Worm (Caenorhabditis elegans): ENCODE data around the gene ttr-51.
A peak's percentile ranks its signal among the peaks of the same experiment; 100 is the strongest.

Gene ttr-51

DNA sequence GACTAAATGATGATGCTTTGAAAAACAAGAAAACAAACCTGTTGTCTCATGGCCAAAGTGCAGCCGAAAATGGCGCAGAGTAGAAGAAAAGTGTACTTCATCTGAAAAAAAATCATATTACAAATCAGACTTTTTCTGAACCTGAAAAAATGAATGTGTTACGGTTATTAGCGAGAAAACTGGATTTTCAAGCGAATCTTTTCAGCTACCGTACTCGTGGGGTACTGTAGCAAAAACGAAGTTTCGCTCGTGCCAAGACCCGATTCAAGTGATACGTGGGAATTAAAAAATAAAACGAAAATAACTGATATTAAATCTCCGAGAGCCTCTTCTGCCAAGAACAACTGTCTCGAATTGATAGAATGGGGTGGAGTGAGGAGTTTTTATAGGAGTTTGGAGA lies at the start of gene ttr-51:
ttr-51 (minus strand) TSS at position 101 of the 400 bp plus-strand sequence.
- TF ChIP-seq him-1 (tag; optimal IDR thresholded peaks at IDR 0.05) (no peak), dao-5 (tag; optimal IDR thresholded peaks at IDR 0.05) (no peak), W03F9.2 (tag; optimal IDR thresholded peaks at IDR 0.05) (no peak)

- TF ChIP-seq W03F9.2 (tag; optimal IDR thresholded peaks at IDR 0.05) = no peak
- TF ChIP-seq him-1 (tag; optimal IDR thresholded peaks at IDR 0.05) = no peak
Measured at ce11 chrIV:13300591-13300990, 48.5 kb upstream of the ttr-51 start, which contains the start of gene csn-6. TSS of gene csn-6 (plus strand) at chrIV:13300824.

ce11 chrIV:13300109-13300508 lies 48.0 kb upstream of the ttr-51 start, which contains the start of gene kdp-1:
TSS of gene kdp-1 (plus strand) at chrIV:13300188.
- no peak for TF ChIP-seq dao-5 (tag; optimal IDR thresholded peaks at IDR 0.05)

DNA sequence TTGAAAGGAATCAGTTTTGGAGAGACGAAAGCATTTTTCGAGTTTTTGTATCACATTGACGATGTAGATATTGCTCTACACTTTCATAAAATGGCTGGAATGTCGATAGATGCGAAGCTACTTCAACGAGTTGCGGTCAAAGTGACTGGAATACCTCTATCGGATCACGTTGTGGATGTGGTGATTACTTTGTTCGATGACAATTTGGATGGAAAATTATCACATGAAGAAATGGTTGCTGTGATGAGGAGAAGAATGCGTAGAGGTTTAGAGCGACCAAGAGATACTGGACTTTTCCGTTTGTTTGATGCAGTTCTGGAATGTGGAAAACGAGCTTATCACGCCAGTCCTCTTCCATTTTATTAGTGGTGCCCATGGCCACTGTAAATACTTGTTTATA lies 47.5 kb upstream of the ttr-51 start:
- TF ChIP-seq W03F9.2 (tag; optimal IDR thresholded peaks at IDR 0.05) (no peak), him-1 (tag; optimal IDR thresholded peaks at IDR 0.05) (no peak), dao-5 (tag; optimal IDR thresholded peaks at IDR 0.05) (no peak)

ce11 chrIV:13297746-13298145 lies 45.6 kb upstream of the ttr-51 start, which contains the start of the genes Y67H2A.2 and micu-1:
TSS of gene Y67H2A.2 (minus strand) at chrIV:13297819.
TSS of gene micu-1 (plus strand) at chrIV:13297926.
- TF ChIP-seq W03F9.2 (tag; optimal IDR thresholded peaks at IDR 0.05) = peak; percentile 21
- no peak for TF ChIP-seq dao-5 (tag; optimal IDR thresholded peaks at IDR 0.05)

DNA sequence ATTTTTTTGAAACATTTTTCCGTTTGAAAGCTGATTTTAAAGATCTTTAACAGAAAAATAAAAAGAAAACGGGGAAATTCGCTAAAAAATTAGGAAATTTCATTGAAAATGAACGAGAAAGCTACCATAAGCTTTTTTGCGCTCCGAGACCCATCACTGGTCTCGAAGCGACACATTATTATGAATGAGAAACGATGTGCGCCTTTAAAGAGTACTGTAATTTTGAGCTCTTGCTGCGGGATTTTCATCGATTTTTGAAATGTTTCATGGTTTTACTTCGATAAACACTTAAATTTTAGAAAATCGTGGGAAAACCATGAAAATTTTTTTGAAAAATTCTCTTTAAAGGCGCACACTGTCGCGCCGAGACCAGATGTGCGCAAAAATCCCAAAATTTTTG lies 38.1 kb upstream of the ttr-51 start:
- no peak for TF ChIP-seq dao-5 (tag; optimal IDR thresholded peaks at IDR 0.05)
- TF ChIP-seq W03F9.2 (tag; optimal IDR thresholded peaks at IDR 0.05) = no peak
- no peak for TF ChIP-seq him-1 (tag; optimal IDR thresholded peaks at IDR 0.05)

DNA sequence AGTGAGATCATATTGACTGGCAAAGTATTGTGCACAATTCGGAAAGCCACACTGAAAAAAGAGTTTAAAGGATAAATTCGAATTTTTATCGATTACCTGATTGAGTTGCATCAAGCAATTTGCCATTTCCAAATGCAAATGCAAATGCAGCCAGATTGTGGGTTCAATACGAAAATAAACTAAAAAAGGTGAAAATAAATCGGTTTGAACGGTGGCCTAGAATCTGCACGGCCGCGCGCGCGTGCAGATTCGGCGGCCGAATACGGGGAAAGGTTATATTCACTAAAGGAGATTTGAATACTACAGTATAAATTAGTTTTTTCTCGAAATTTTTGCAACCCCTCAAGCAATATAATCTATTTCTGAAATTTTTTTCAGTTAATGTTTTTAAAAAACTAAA lies 37.2 kb upstream of the ttr-51 start, which contains the start of gene Y67H2A.10:
Y67H2A.10 (minus strand) TSS at position 184 of the 400 bp plus-strand sequence.
- TF ChIP-seq him-1 (tag; optimal IDR thresholded peaks at IDR 0.05) = no peak
- no peak for TF ChIP-seq dao-5 (tag; optimal IDR thresholded peaks at IDR 0.05)
- TF ChIP-seq W03F9.2 (tag; optimal IDR thresholded peaks at IDR 0.05) = no peak

ce11 chrIV:13282778-13283177 lies 30.7 kb upstream of the ttr-51 start, which contains the start of gene cpsf-3:
TSS of gene cpsf-3 (minus strand) at chrIV:13282878.
- TF ChIP-seq him-1 (tag; optimal IDR thresholded peaks at IDR 0.05) = no peak
- TF ChIP-seq W03F9.2 (tag; optimal IDR thresholded peaks at IDR 0.05) = no peak
- no peak for TF ChIP-seq dao-5 (tag; optimal IDR thresholded peaks at IDR 0.05)

DNA sequence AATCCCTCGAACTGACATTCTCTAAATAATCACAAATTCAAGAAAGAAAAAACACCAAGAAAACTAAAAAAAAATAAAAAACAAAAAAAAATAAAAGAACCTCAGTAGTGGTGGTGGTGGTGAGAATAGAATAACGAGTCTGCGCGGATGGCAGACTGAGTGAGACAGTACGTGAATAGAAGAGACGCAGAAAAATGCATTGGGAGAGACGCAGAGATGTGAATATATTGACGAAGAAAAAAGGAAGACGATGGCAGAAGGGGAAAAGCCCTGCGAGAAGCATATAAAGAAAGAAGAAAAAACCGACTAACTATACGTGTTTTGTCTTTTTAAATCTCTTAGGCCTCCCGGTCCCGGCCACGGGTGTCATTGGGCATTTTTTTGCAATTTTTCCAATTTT lies 20.4 kb upstream of the ttr-51 start, which contains the start of gene unc-26:
unc-26 (minus strand) TSS at position 23 of the 400 bp plus-strand sequence.
- TF ChIP-seq W03F9.2 (tag; optimal IDR thresholded peaks at IDR 0.05) (no peak), dao-5 (tag; optimal IDR thresholded peaks at IDR 0.05) (no peak)

- no peak for TF ChIP-seq dao-5 (tag; optimal IDR thresholded peaks at IDR 0.05)
- no peak for TF ChIP-seq him-1 (tag; optimal IDR thresholded peaks at IDR 0.05)
- no peak for TF ChIP-seq W03F9.2 (tag; optimal IDR thresholded peaks at IDR 0.05)
Measured at ce11 chrIV:13268385-13268784, 16.3 kb upstream of the ttr-51 start.

ce11 chrIV:13261778-13262177 lies 9.7 kb upstream of the ttr-51 start:
- TF ChIP-seq dao-5 (tag; optimal IDR thresholded peaks at IDR 0.05) = no peak
- no peak for TF ChIP-seq W03F9.2 (tag; optimal IDR thresholded peaks at IDR 0.05)
- no peak for TF ChIP-seq him-1 (tag; optimal IDR thresholded peaks at IDR 0.05)

ce11 chrIV:13258872-13259271 lies 6.8 kb upstream of the ttr-51 start, which contains the start of gene JC8.16:
TSS of gene JC8.16 (plus strand) at chrIV:13259172.
- TF ChIP-seq him-1 (tag; optimal IDR thresholded peaks at IDR 0.05) = no peak
- TF ChIP-seq W03F9.2 (tag; optimal IDR thresholded peaks at IDR 0.05) = no peak
- no peak for TF ChIP-seq dao-5 (tag; optimal IDR thresholded peaks at IDR 0.05)

ce11 chrIV:13255886-13256285 lies 3.8 kb upstream of the ttr-51 start, which contains the start of gene bus-12:
TSS of gene bus-12 (plus strand) at chrIV:13256186.
- no peak for TF ChIP-seq dao-5 (tag; optimal IDR thresholded peaks at IDR 0.05)

DNA sequence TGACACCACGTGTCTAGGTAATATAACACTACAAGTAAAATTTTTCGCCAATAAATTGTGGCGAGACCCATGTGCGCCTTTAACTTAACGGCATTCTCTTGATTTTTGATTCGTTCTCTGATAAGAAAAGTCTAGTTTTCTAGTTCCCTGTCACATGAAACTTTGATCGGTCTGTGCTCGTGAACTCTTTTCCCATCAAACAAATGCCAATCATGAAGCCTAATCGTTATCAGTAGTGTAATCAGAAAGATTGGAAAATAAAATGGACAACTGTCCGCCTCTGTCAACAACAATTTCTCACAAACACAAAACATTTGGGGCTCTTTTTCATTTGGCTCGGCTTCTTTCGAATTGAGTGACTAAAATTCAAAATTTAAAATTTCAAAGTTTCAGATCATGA lies 1.7 kb upstream of the ttr-51 start, which contains the start of gene ttr-45:
ttr-45 (plus strand) TSS at position 385 of the 400 bp plus-strand sequence.
- TF ChIP-seq W03F9.2 (tag; optimal IDR thresholded peaks at IDR 0.05) = no peak
- no peak for TF ChIP-seq him-1 (tag; optimal IDR thresholded peaks at IDR 0.05)
- no peak for TF ChIP-seq dao-5 (tag; optimal IDR thresholded peaks at IDR 0.05)

- TF ChIP-seq dao-5 (tag; optimal IDR thresholded peaks at IDR 0.05) (no peak), W03F9.2 (tag; optimal IDR thresholded peaks at IDR 0.05) (no peak), him-1 (tag; optimal IDR thresholded peaks at IDR 0.05) (no peak)
Measured at ce11 chrIV:13250243-13250642, 1.9 kb downstream of the ttr-51 start.
